Worm (Caenorhabditis elegans) whole organism, L4/young adult: ENCODE measurements around the gene K08F9.3.

Source experiments
- dao-5 ChIP-seq: sonication (generic microtip); optimal IDR thresholded peaks from 2 replicates; lab custom pipeline; 2016; ENCODE audit warnings: missing genotype, missing genetic modification characterization, moderate library complexity, missing compliant biosample characterization
- him-1 ChIP-seq: sonication (generic microtip); optimal IDR thresholded peaks from 2 replicates; lab custom pipeline; 2016; ENCODE audit warnings: missing genotype, missing genetic modification reagents, missing genetic modification characterization, missing compliant biosample characterization

ce11 chrV:15094749-15095148, 45.6 kb upstream of the K08F9.3 start, which contains the start of gene srx-78:
- TF ChIP-seq him-1 (tag; lab: Kevin White, UChicago) (no peak), dao-5 (tag; lab: Kevin White, UChicago) (no peak)
